Fruit fly (Drosophila melanogaster) whole organism, embryonic: ENCODE data around the gene CG43400.

Source experiments
- Asciz ChIP-seq: fragments of 200-800 bp; sonication (Bioruptor generic); optimal IDR thresholded peaks from 2 replicates; lab custom pipeline; 2017; ENCODE audit warnings: missing biosample characterization, mild to moderate bottlenecking, missing genetic modification characterization, missing genetic modification reagents
- B-H1 ChIP-seq: fragments of 200-800 bp; sonication (Bioruptor generic); IDR thresholded peaks from 3 replicates; pipeline ENCODE4 v1.3.6; 2022; ENCODE audit warnings: missing biosample characterization, missing genetic modification characterization
- CG1024 ChIP-seq: fragments of 200-800 bp; sonication (Bioruptor generic); IDR thresholded peaks from 2 replicates; pipeline ENCODE4 v1.3.6; 2022; ENCODE audit warnings: missing biosample characterization, missing genetic modification characterization
- CG10267 ChIP-seq: fragments of 200-800 bp; sonication (Bioruptor generic); optimal IDR thresholded peaks from 2 replicates; lab custom pipeline; 2018; ENCODE audit warnings: missing biosample characterization, mild to moderate bottlenecking, missing genetic modification characterization, moderate library complexity
- CG12659 ChIP-seq: fragments of 200-800 bp; sonication (Bioruptor generic); optimal IDR thresholded peaks from 3 replicates; lab custom pipeline; 2017; ENCODE audit warnings: mild to moderate bottlenecking, missing biosample characterization, missing genetic modification reagents, missing genetic modification characterization
- CG1603 ChIP-seq: fragments of 200-800 bp; sonication (Bioruptor generic); optimal IDR thresholded peaks from 2 replicates; lab custom pipeline; 2019; ENCODE audit warnings: missing biosample characterization, mild to moderate bottlenecking, missing genetic modification characterization, moderate library complexity
- CG17359 ChIP-seq: fragments of 200-800 bp; sonication (Bioruptor generic); optimal IDR thresholded peaks from 3 replicates; lab custom pipeline; 2018; ENCODE audit warnings: missing biosample characterization, mild to moderate bottlenecking, missing genetic modification characterization, moderate library complexity
- CG17802 ChIP-seq: fragments of 200-800 bp; sonication (Bioruptor generic); optimal IDR thresholded peaks from 2 replicates; lab custom pipeline; 2018; ENCODE audit warnings: missing biosample characterization, mild to moderate bottlenecking, missing genetic modification characterization, moderate library complexity
- CG17829 ChIP-seq: fragments of 200-800 bp; optimal IDR thresholded peaks from 2 replicates; lab custom pipeline; 2019; ENCODE audit warnings: missing biosample characterization, mild to moderate bottlenecking, missing genetic modification characterization, moderate library complexity
- CG1792 ChIP-seq: fragments of 200-800 bp; sonication (Bioruptor generic); optimal IDR thresholded peaks from 2 replicates; lab custom pipeline; 2016; ENCODE audit warnings: missing biosample characterization, missing genetic modification characterization
- CG2199 ChIP-seq: fragments of 200-800 bp; sonication (Bioruptor generic); IDR thresholded peaks from 3 replicates; pipeline ENCODE4 v1.3.6; 2022; ENCODE audit warnings: missing biosample characterization, missing genetic modification characterization
- CG34376 ChIP-seq: fragments of 200-800 bp; sonication (Bioruptor generic); optimal IDR thresholded peaks from 2 replicates; lab custom pipeline; 2018; ENCODE audit warnings: missing biosample characterization, mild to moderate bottlenecking, missing genetic modification characterization
- CG3838 ChIP-seq: fragments of 200-800 bp; sonication (Bioruptor generic); optimal IDR thresholded peaks from 3 replicates; lab custom pipeline; 2016; ENCODE audit warnings: missing biosample characterization, missing genetic modification characterization
- CG42726 ChIP-seq: fragments of 200-800 bp; sonication (Bioruptor generic); IDR thresholded peaks from 2 replicates; pipeline ENCODE4 v1.3.6; 2022; ENCODE audit warnings: missing biosample characterization, missing genetic modification characterization; ENCODE audit not compliant: partially characterized antibody
- CG7786 ChIP-seq: fragments of 200-800 bp; sonication (Bioruptor generic); optimal IDR thresholded peaks from 2 replicates; lab custom pipeline; 2016; ENCODE audit warnings: missing biosample characterization, missing genetic modification characterization
- CG8290 ChIP-seq, 3 experiments: fragments of 200-800 bp; sonication (Bioruptor generic); optimal IDR thresholded peaks; 2 replicates each; lab custom pipeline; 2016 to 2019; ENCODE audit warnings: missing biosample characterization in 3 of 3, missing genetic modification characterization in 3 of 3, mild to moderate bottlenecking in 2 of 3, moderate library complexity in 1 of 3
- CG9609 ChIP-seq: fragments of 200-800 bp; sonication (Bioruptor generic); optimal IDR thresholded peaks from 3 replicates; lab custom pipeline; 2016; ENCODE audit warnings: missing biosample characterization, missing genetic modification characterization
- CTCF ChIP-seq: fragments of 200-800 bp; sonication (Bioruptor generic); optimal IDR thresholded peaks from 2 replicates; lab custom pipeline; 2017; ENCODE audit warnings: missing biosample characterization, mild to moderate bottlenecking, missing genetic modification characterization, moderate library complexity
- CoRest ChIP-seq: fragments of 200-800 bp; sonication (Bioruptor generic); optimal IDR thresholded peaks from 3 replicates; lab custom pipeline; 2018; ENCODE audit warnings: missing biosample characterization, mild to moderate bottlenecking, missing genetic modification characterization, moderate library complexity
- Dad ChIP-seq: fragments of 200-800 bp; sonication (Bioruptor generic); optimal IDR thresholded peaks from 3 replicates; lab custom pipeline; 2016; ENCODE audit warnings: missing biosample characterization, missing genetic modification characterization
- Ets97D ChIP-seq: fragments of 200-800 bp; sonication (Bioruptor generic); optimal IDR thresholded peaks from 3 replicates; lab custom pipeline; 2016; ENCODE audit warnings: missing biosample characterization, missing genetic modification characterization
- GATAe ChIP-seq: fragments of 200-800 bp; sonication (Bioruptor generic); conservative IDR thresholded peaks from 2 replicates; pipeline ENCODE4 v1.3.6; 2022; ENCODE audit warnings: missing biosample characterization, missing genetic modification characterization
- HHEX ChIP-seq: fragments of 200-800 bp; sonication (Bioruptor generic); optimal IDR thresholded peaks from 3 replicates; lab custom pipeline; 2017; ENCODE audit warnings: missing biosample characterization, mild to moderate bottlenecking, missing genetic modification characterization, missing genetic modification reagents
- Hey ChIP-seq: fragments of 200-800 bp; sonication (Bioruptor generic); optimal IDR thresholded peaks from 3 replicates; lab custom pipeline; 2018; ENCODE audit warnings: missing biosample characterization, mild to moderate bottlenecking, missing genetic modification characterization
- HmgZ ChIP-seq: fragments of 200-800 bp; sonication (Bioruptor generic); optimal IDR thresholded peaks from 2 replicates; lab custom pipeline; 2018; ENCODE audit warnings: missing biosample characterization, mild to moderate bottlenecking, missing genetic modification characterization
- Hr3 ChIP-seq: fragments of 200-800 bp; sonication (Bioruptor generic); optimal IDR thresholded peaks from 3 replicates; lab custom pipeline; 2016; ENCODE audit warnings: missing biosample characterization, missing genetic modification characterization
- MESR4 ChIP-seq: fragments of 200-800 bp; sonication (Bioruptor generic); optimal IDR thresholded peaks from 2 replicates; lab custom pipeline; 2018; ENCODE audit warnings: missing biosample characterization, mild to moderate bottlenecking, missing genetic modification characterization, moderate library complexity
- Med ChIP-seq: fragments of 200-800 bp; sonication (Bioruptor generic); peaks from one replicate; lab custom pipeline; 2016; ENCODE audit warnings: missing biosample characterization, missing genetic modification characterization, mild to moderate bottlenecking, inconsistent platforms, moderate library complexity
- NC2β ChIP-seq: fragments of 200-800 bp; sonication (Bioruptor generic); optimal IDR thresholded peaks from 2 replicates; lab custom pipeline; 2016; ENCODE audit warnings: missing biosample characterization, missing genetic modification characterization
- Rx ChIP-seq: fragments of 200-800 bp; sonication (Bioruptor generic); IDR thresholded peaks from 2 replicates; pipeline ENCODE4 v1.3.6; 2022; ENCODE audit warnings: missing biosample characterization, missing genetic modification characterization
- Sox102F ChIP-seq: fragments of 200-800 bp; sonication (Bioruptor generic); optimal IDR thresholded peaks from 2 replicates; lab custom pipeline; 2018; ENCODE audit warnings: missing biosample characterization, mild to moderate bottlenecking, missing genetic modification characterization, moderate library complexity
- Sry-β ChIP-seq: fragments of 200-800 bp; sonication (Bioruptor generic); optimal IDR thresholded peaks from 2 replicates; lab custom pipeline; 2018; ENCODE audit warnings: missing biosample characterization, mild to moderate bottlenecking, missing genetic modification characterization, moderate library complexity
- Xbp1 ChIP-seq: fragments of 200-800 bp; sonication (Bioruptor generic); optimal IDR thresholded peaks from 3 replicates; lab custom pipeline; 2016; ENCODE audit warnings: missing biosample characterization, mild to moderate bottlenecking, missing genetic modification characterization
- bcd ChIP-seq: fragments of 200-800 bp; sonication (Bioruptor generic); optimal IDR thresholded peaks from 2 replicates; lab custom pipeline; 2017; ENCODE audit warnings: missing biosample characterization, mild to moderate bottlenecking, missing genetic modification characterization
- ci ChIP-seq: fragments of 200-800 bp; sonication (Bioruptor generic); IDR thresholded peaks from 3 replicates; pipeline ENCODE4 v1.3.6; 2022; ENCODE audit warnings: missing biosample characterization, missing genetic modification characterization
- dmrt11E ChIP-seq: fragments of 200-800 bp; sonication (Bioruptor generic); optimal IDR thresholded peaks from 3 replicates; lab custom pipeline; 2018; ENCODE audit warnings: missing biosample characterization, mild to moderate bottlenecking, missing genetic modification characterization, moderate library complexity
- gem ChIP-seq: fragments of 200-800 bp; sonication (Bioruptor generic); optimal IDR thresholded peaks from 2 replicates; lab custom pipeline; 2019; ENCODE audit warnings: missing biosample characterization, mild to moderate bottlenecking, missing genetic modification characterization, moderate library complexity
- gfzf ChIP-seq: fragments of 200-800 bp; sonication (Bioruptor generic); optimal IDR thresholded peaks from 2 replicates; lab custom pipeline; 2016; ENCODE audit warnings: missing biosample characterization, mild to moderate bottlenecking, missing genetic modification characterization, moderate library complexity
- gro ChIP-seq: fragments of 200-800 bp; sonication (Bioruptor generic); optimal IDR thresholded peaks from 2 replicates; lab custom pipeline; 2016; ENCODE audit warnings: missing biosample characterization, missing genetic modification characterization
- lilli ChIP-seq: fragments of 200-800 bp; sonication (Bioruptor generic); optimal IDR thresholded peaks from 3 replicates; lab custom pipeline; 2016; ENCODE audit warnings: missing biosample characterization, missing genetic modification characterization
- phol ChIP-seq: fragments of 200-800 bp; sonication (Bioruptor generic); optimal IDR thresholded peaks from 3 replicates; lab custom pipeline; 2018; ENCODE audit warnings: missing biosample characterization, mild to moderate bottlenecking, missing genetic modification characterization, moderate library complexity
- pzg ChIP-seq: fragments of 200-800 bp; sonication (Bioruptor generic); optimal IDR thresholded peaks from 3 replicates; lab custom pipeline; 2018; ENCODE audit warnings: missing biosample characterization, mild to moderate bottlenecking, missing genetic modification characterization, moderate library complexity
- schlank ChIP-seq: fragments of 200-800 bp; sonication (Bioruptor generic); optimal IDR thresholded peaks from 2 replicates; lab custom pipeline; 2018; ENCODE audit warnings: missing biosample characterization, mild to moderate bottlenecking, missing genetic modification characterization
- sens-2 ChIP-seq: fragments of 200-800 bp; sonication (Bioruptor generic); IDR thresholded peaks from 2 replicates; pipeline ENCODE4 v1.3.6; 2022; ENCODE audit warnings: missing biosample characterization, missing genetic modification characterization
- seq ChIP-seq: fragments of 200-800 bp; sonication (Bioruptor generic); IDR thresholded peaks from 2 replicates; pipeline ENCODE4 v1.3.6; 2022; ENCODE audit warnings: missing biosample characterization, missing genetic modification characterization
- sim ChIP-seq: fragments of 200-800 bp; sonication (Bioruptor generic); IDR thresholded peaks from 2 replicates; pipeline ENCODE4 v1.3.6; 2022; ENCODE audit warnings: missing biosample characterization, missing genetic modification characterization
- slp2 ChIP-seq: fragments of 200-800 bp; sonication (Bioruptor generic); optimal IDR thresholded peaks from 2 replicates; lab custom pipeline; 2016; ENCODE audit warnings: missing biosample characterization, missing genetic modification characterization
- stwl ChIP-seq: fragments of 200-800 bp; sonication (Bioruptor generic); optimal IDR thresholded peaks from 3 replicates; lab custom pipeline; 2018; ENCODE audit warnings: missing biosample characterization, mild to moderate bottlenecking, missing genetic modification characterization, moderate library complexity
- zen ChIP-seq: fragments of 200-800 bp; sonication (Bioruptor generic); optimal IDR thresholded peaks from 3 replicates; lab custom pipeline; 2018; ENCODE audit warnings: missing biosample characterization, mild to moderate bottlenecking, missing genetic modification characterization, moderate library complexity
- zen2 ChIP-seq: fragments of 200-800 bp; sonication (Bioruptor generic); IDR thresholded peaks from 3 replicates; pipeline ENCODE4 v1.3.6; 2022; ENCODE audit warnings: missing biosample characterization, missing genetic modification characterization; ENCODE audit not compliant: partially characterized antibody
- zfh1 ChIP-seq: fragments of 200-800 bp; sonication (Bioruptor generic); IDR thresholded peaks from 3 replicates; pipeline ENCODE4 v1.3.6; 2022; ENCODE audit warnings: missing biosample characterization, missing genetic modification characterization

Gene CG43400

DNA sequence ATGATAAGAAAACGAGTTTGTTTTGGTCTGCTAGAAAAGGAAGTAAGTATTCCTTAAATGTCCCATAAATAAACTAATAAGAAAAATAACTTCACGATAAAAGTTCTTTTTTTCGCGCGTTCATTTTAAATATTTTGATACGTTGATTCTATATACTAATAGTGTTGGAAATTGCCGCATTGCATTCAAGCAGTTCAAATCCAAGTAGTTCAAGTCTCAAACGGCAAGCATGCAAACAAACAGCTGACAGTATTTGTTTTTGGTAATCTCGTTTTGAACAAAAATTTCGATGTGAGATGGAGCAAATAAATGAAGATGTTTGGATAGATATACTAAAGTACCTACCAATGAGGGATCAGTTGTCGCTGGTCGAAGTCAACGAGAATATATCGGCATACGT is 1.8 kb upstream of the CG43400 start, which contains the start of gene CG13088 (continued):
- TF ChIP-seq Hey = no peak
- no peak for TF ChIP-seq sim (GFP tag; lab: Robert Waterston, UW)
- peak; percentile 39 for TF ChIP-seq MESR4 (GFP tag; lab: Kevin White, UChicago)
- TF ChIP-seq dmrt11E (tag; lab: Kevin White, UChicago) = peak; percentile 23
- TF ChIP-seq HmgZ (tag; lab: Kevin White, UChicago) = peak; percentile 82
- TF ChIP-seq ci (GFP tag; lab: Robert Waterston, UW) = 0 out of 3 replicates have a peak, but pooled peaks have one; percentile 37
- TF ChIP-seq CTCF (GFP tag; lab: Kevin White, UChicago) = peak; percentile 58
- TF ChIP-seq CG3838 (GFP tag; lab: Kevin White, UChicago) = peak; percentile 29
- no peak for TF ChIP-seq CG9609 (GFP tag; lab: Kevin White, UChicago)
- no peak for TF ChIP-seq CG2199 (GFP tag; lab: Robert Waterston, UW)
- no peak for TF ChIP-seq zen2 (GFP tag; lab: Robert Waterston, UW)
- peak; percentile 58 for TF ChIP-seq CG12659
- no peak for TF ChIP-seq gem (tag; lab: Kevin White, UChicago)
- no peak for TF ChIP-seq Sry-β
- no peak for TF ChIP-seq seq (GFP tag; lab: Robert Waterston, UW)
- TF ChIP-seq schlank = no peak
- TF ChIP-seq phol (tag; lab: Kevin White, UChicago) = peak; percentile 43
- TF ChIP-seq CG34376 (GFP tag; lab: Kevin White, UChicago) = no peak
- TF ChIP-seq Sox102F (GFP tag; lab: Kevin White, UChicago) = peak; percentile 3
- peak; percentile 73 for TF ChIP-seq gro
- peak; percentile 23 for TF ChIP-seq Dad (GFP tag; lab: Kevin White, UChicago)
- TF ChIP-seq CG42726 (GFP tag; lab: Robert Waterston, UW) = peak; percentile 50; the same call in 1 of the 2 replicates
- peak; percentile 98 for TF ChIP-seq CG10267 (tag; lab: Kevin White, UChicago)
- peak; percentile 3 for TF ChIP-seq Asciz (GFP tag; lab: Kevin White, UChicago)
- peak; percentile 83 for TF ChIP-seq CG1603
- no peak for TF ChIP-seq HHEX
- TF ChIP-seq lilli (GFP tag; lab: Kevin White, UChicago) = peak; percentile 6
- peak; percentile 36 for TF ChIP-seq NC2β
- peak; percentile 18 for TF ChIP-seq CG17359 (tag; lab: Kevin White, UChicago)
- no peak for TF ChIP-seq CG1024 (GFP tag; lab: Robert Waterston, UW)
- peak; percentile 22 for TF ChIP-seq gfzf
- TF ChIP-seq B-H1 (GFP tag; lab: Robert Waterston, UW) = no peak
- peak; percentile 41; the same call in 1 of the 3 replicates for TF ChIP-seq zfh1 (GFP tag; lab: Robert Waterston, UW)
- TF ChIP-seq GATAe (GFP tag; lab: Robert Waterston, UW) = no peak
- TF ChIP-seq CG7786 (GFP tag; lab: Kevin White, UChicago) = peak; percentile 44
- TF ChIP-seq Xbp1 (GFP tag; lab: Kevin White, UChicago) = peak; percentile 46
- TF ChIP-seq Hr3 (GFP tag; lab: Kevin White, UChicago) = peak; percentile 14
- TF ChIP-seq Rx (GFP tag; lab: Robert Waterston, UW) = no peak
- TF ChIP-seq Med (GFP tag; lab: Kevin White, UChicago) = peak; percentile 89
- TF ChIP-seq Ets97D (GFP tag; lab: Kevin White, UChicago) = peak; percentile 85
- TF ChIP-seq CG17802 (tag; lab: Kevin White, UChicago) = peak; percentile 33
- TF ChIP-seq slp2 (GFP tag; lab: Kevin White, UChicago) = no peak
- TF ChIP-seq stwl = peak; percentile 93
- TF ChIP-seq sens-2 = no peak
- TF ChIP-seq bcd = peak; percentile 18
- peak; percentile 56 for TF ChIP-seq CoRest (tag; lab: Kevin White, UChicago)
- peak; percentile 36 for TF ChIP-seq zen
- TF ChIP-seq pzg = peak; percentile 75
- peak; percentile 36 for TF ChIP-seq CG17829 (tag; lab: Kevin White, UChicago)
- TF ChIP-seq CG1792 = peak; percentile 6
- peak; percentile 75 for TF ChIP-seq CG8290 (GFP tag; optimal IDR thresholded peaks at IDR 0.05; lab: Kevin White, UChicago)
- TF ChIP-seq CG8290 (tag; optimal IDR thresholded peaks at IDR 0.05; lab: Kevin White, UChicago) = no peak
